Worm (Caenorhabditis elegans): ENCODE measurements around the gene Y54G2A.49.

Y54G2A.49 gene

DNA sequence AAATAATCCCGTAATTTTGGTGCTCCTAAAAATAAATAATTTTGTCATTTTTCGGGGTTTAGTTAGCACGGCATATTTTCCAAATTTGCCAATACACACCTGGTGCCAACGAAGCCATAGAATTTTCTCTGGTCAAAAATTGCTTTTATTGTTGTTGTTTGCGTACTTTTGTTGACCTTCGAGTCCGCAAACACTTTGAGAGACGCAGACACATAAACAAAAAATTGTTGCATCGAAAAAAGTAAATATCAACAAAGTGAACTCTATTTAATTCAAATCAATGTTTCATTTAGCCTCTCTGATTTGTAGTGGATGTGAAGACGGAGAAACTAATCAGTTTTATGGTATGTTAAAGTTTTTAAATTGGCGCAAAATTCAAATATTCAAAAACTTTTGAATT, 6.8 kb downstream of the Y54G2A.49 start, which contains the start of gene Y54G2A.40:
Y54G2A.40 (plus strand) TSS at position 213 of the 400 bp plus-strand sequence.
- TF ChIP-seq dpl-1 (GFP tag; optimal IDR thresholded peaks at IDR 0.05) (peak; percentile 33), lsy-2 (tag; optimal IDR thresholded peaks at IDR 0.05) (peak in 1 of 2 experiments; percentile 76), zfp-3 (GFP tag; conservative IDR thresholded peaks at IDR 0.05) (no peak), D1046.2 (GFP tag; IDR thresholded peaks at IDR 0.05) (no peak), mep-1 (tag; optimal IDR thresholded peaks at IDR 0.05) (peak; percentile 14), pha-4 (GFP tag; IDR thresholded peaks at IDR 0.05) (no peak), pha-4 (tag; optimal IDR thresholded peaks at IDR 0.05) (peak; percentile 80), Y75B8A.6 (GFP tag; IDR thresholded peaks at IDR 0.05) (no peak), dve-1 (tag; optimal IDR thresholded peaks at IDR 0.05; ENCODE audit: insufficient read depth) (peak; percentile 28), ceh-82 (tag; optimal IDR thresholded peaks at IDR 0.05) (no peak), zip-11 (GFP tag; IDR thresholded peaks at IDR 0.05) (no peak), arid-1 (GFP tag; conservative IDR thresholded peaks at IDR 0.05) (no peak), rbr-2 (tag; optimal IDR thresholded peaks at IDR 0.05) (no peak), mes-2 (tag; optimal IDR thresholded peaks at IDR 0.05; ENCODE audit: poor library complexity, severe bottlenecking) (peak; percentile 62), php-3 (GFP tag; IDR thresholded peaks at IDR 0.05) (no peak), nhr-77 (tag; optimal IDR thresholded peaks at IDR 0.05) (peak; percentile 4), F49E8.2 (tag; optimal IDR thresholded peaks at IDR 0.05; ENCODE audit: borderline replicate concordance) (no peak), zag-1 (tag; optimal IDR thresholded peaks at IDR 0.05) (no peak), F10B5.3 (tag; optimal IDR thresholded peaks at IDR 0.05) (no peak), daf-16 (GFP tag; optimal IDR thresholded peaks at IDR 0.05) (peak in 1 of 2 experiments; percentile 81), daf-16 (tag; optimal IDR thresholded peaks at IDR 0.05) (peak; percentile 91), lin-38 (GFP tag; IDR thresholded peaks at IDR 0.05) (peak; percentile 30; the same call in 1 of the 2 replicates), T26A8.4 (GFP tag; IDR thresholded peaks at IDR 0.05) (no peak), nhr-28 (tag; optimal IDR thresholded peaks at IDR 0.05) (no peak), snpc-1.2 (GFP tag; IDR thresholded peaks at IDR 0.05) (no peak)

DNA sequence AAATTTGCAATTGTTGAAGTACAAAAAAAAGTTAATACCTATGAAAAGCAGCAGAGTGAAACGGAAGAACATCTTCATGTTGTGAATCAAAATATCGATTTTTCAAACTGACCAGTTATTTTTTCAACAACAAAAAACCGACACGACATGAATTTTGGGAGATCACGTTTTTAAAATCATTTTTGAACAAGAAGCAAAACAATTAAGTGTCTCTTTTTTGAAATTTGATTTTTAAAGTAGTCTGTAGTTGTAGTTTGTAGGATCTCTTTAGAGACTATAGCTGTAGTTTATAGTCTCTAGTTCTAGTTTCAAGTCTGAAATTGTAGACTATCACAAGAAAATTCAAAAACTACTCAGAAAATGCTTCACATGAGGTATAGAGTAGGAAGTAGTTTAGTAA, 9.2 kb downstream of the Y54G2A.49 start, which contains the start of gene Y54G2A.15:
Y54G2A.15 (minus strand) TSS at position 101 of the 400 bp plus-strand sequence.
- TF ChIP-seq ctbp-1 (GFP tag; IDR thresholded peaks at IDR 0.05) (no peak), nhr-77 (tag; optimal IDR thresholded peaks at IDR 0.05) (no peak), zip-11 (GFP tag; IDR thresholded peaks at IDR 0.05) (no peak), Y105C5A.15 (GFP tag; IDR thresholded peaks at IDR 0.05) (no peak), Y48G9A.11 (GFP tag; IDR thresholded peaks at IDR 0.05) (no peak), madf-5 (GFP tag; IDR thresholded peaks at IDR 0.05) (no peak), cey-2 (tag; optimal IDR thresholded peaks at IDR 0.05; ENCODE audit: borderline replicate concordance, insufficient read depth) (no peak), sdz-12 (GFP tag; optimal IDR thresholded peaks at IDR 0.05) (no peak)

DNA sequence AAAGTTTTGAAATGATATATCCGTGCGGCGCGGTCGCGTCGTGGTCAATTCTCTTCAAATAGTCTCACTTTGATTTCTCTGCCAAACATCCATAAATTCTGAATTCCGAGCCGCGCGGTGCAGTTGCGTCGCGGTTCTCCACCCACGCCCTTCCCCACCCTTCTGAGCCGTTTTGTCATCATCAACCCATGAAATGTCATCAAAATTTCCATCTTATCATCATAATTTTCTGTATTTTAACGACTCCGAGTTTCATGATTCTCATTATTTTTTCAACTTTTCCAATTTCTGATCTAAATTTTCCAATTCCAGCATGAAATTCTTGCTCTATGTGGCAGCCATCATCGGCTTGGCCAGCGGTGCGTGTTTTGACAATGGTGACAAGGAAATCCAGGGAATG, 10.9 kb downstream of the Y54G2A.49 start, which contains the start of gene clec-84:
clec-84 (plus strand) TSS at position 301 of the 400 bp plus-strand sequence.
- TF ChIP-seq ctbp-1 (GFP tag; IDR thresholded peaks at IDR 0.05) (no peak), cey-2 (tag; optimal IDR thresholded peaks at IDR 0.05; ENCODE audit: borderline replicate concordance, insufficient read depth) (no peak), dpl-1 (GFP tag; optimal IDR thresholded peaks at IDR 0.05) (no peak), nhr-25 (tag; optimal IDR thresholded peaks at IDR 0.05; ENCODE audit: borderline replicate concordance, insufficient read depth) (no peak), unc-62 (GFP tag; optimal IDR thresholded peaks at IDR 0.05 in 1 of 2) (no peak), unc-62 (tag; optimal IDR thresholded peaks at IDR 0.05) (no peak), mdt-29 (GFP tag; IDR thresholded peaks at IDR 0.05) (no peak), fkh-10 (GFP tag; optimal IDR thresholded peaks at IDR 0.05) (no peak), set-16 (GFP tag; IDR thresholded peaks at IDR 0.05) (no peak), dmd-6 (GFP tag; IDR thresholded peaks at IDR 0.05) (no peak)

Data from whole organism, L4 larva.